Worm (Caenorhabditis elegans): ENCODE results near the gene F22F7.7.

DNA sequence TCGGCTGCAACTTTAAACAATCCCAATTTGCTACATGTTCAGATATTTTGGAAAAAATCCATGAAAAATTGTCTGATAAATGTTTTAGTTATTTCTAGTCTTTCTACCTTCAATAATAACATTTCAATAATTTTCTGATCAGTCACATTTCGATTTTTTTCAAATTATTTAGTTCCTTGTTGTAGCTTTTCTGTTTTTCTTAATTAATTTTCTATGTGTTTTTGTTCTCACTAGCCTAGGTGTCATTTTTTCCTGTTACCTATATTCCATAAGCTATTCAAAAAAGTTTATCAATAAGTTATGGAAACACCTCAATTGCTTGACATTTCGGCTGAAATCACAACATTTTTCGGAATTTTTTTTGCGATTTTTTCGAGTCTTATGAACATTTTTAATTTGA lies 13.4 kb upstream of the F22F7.7 start, which contains the start of gene srbc-23:
- TF ChIP-seq ama-1 (optimal IDR thresholded peaks at IDR 0.05): no peak
- no peak for TF ChIP-seq sup-37 (GFP tag; optimal IDR thresholded peaks at IDR 0.05)
- no peak for TF ChIP-seq fos-1 (tag; optimal IDR thresholded peaks at IDR 0.05)
- TF ChIP-seq lin-15B (tag; optimal IDR thresholded peaks at IDR 0.05): no peak
- no peak for TF ChIP-seq mdl-1 (tag; optimal IDR thresholded peaks at IDR 0.05)
- TF ChIP-seq aha-1 (tag; optimal IDR thresholded peaks at IDR 0.05): no peak
- TF ChIP-seq alr-1 (tag; optimal IDR thresholded peaks at IDR 0.05; ENCODE audit: borderline replicate concordance): no peak
- no peak for TF ChIP-seq mep-1 (tag; optimal IDR thresholded peaks at IDR 0.05)
- no peak for TF ChIP-seq ceh-82 (tag; optimal IDR thresholded peaks at IDR 0.05)
- TF ChIP-seq lin-35 (GFP tag; optimal IDR thresholded peaks at IDR 0.05): no peak
- no peak for TF ChIP-seq nhr-11 (tag; optimal IDR thresholded peaks at IDR 0.05)

All from whole organism, L1 larva.